Worm (Caenorhabditis elegans) whole organism, midembryonic: ENCODE measurements around the gene Y38F1A.7.

ENCODE experiments used
- cog-1 ChIP-seq: sonication (generic microtip); optimal IDR thresholded peaks from 2 replicates; lab custom pipeline; 2016; ENCODE audit warnings: missing genetic modification characterization, missing compliant biosample characterization
- klf-2 ChIP-seq: fragments of 200-800 bp; sonication (Bioruptor generic); conservative IDR thresholded peaks from 2 replicates; pipeline ENCODE4 v1.3.6; 2022; ENCODE audit warnings: missing genetic modification reagents, missing genetic modification characterization, missing compliant biosample characterization
- tab-1 ChIP-seq: fragments of 200-800 bp; sonication (Bioruptor generic); IDR thresholded peaks from 2 replicates; pipeline ENCODE4 v1.3.6; 2022; ENCODE audit warnings: missing genetic modification characterization, missing compliant biosample characterization
- ztf-23 ChIP-seq: fragments of 200-800 bp; sonication (Bioruptor generic); IDR thresholded peaks from 2 replicates; pipeline ENCODE4 v1.3.6; 2022; ENCODE audit warnings: missing genetic modification reagents, missing genetic modification characterization, missing compliant biosample characterization
- ztf-29 ChIP-seq: fragments of 200-800 bp; sonication (Bioruptor generic); IDR thresholded peaks from 2 replicates; pipeline ENCODE4 v1.3.6; 2022; ENCODE audit warnings: missing genetic modification reagents, missing genetic modification characterization, missing compliant biosample characterization

ce11 chrII:12965589-12965988, 32.0 kb downstream of the Y38F1A.7 start:
- TF ChIP-seq tab-1 (GFP tag; lab: Robert Waterston, UW) (no peak), klf-2 (no peak), cog-1 (tag; lab: Kevin White, UChicago) (no peak), ztf-23 (GFP tag; lab: Robert Waterston, UW) (no peak), ztf-29 (GFP tag; lab: Robert Waterston, UW) (no peak)
